Worm (Caenorhabditis elegans): Measurements from ENCODE around the gene K02E10.5.

K02E10.5 gene

ce11 chrX:2471303-2471702, 7.4 kb downstream of the K02E10.5 start, which contains the start of gene R04B3.1:
Gene R04B3.1 (minus strand): TSS chrX:2471403.
- TF ChIP-seq F13H6.1 (tag; optimal IDR thresholded peaks at IDR 0.05) (no peak), ceh-30 (tag; optimal IDR thresholded peaks at IDR 0.05) (no peak), fkh-6 (tag; optimal IDR thresholded peaks at IDR 0.05) (no peak), pax-1 (tag; optimal IDR thresholded peaks at IDR 0.05) (no peak), tbx-2 (tag; optimal IDR thresholded peaks at IDR 0.05) (no peak), nhr-11 (tag; optimal IDR thresholded peaks at IDR 0.05) (no peak)

- TF ChIP-seq ceh-31 (tag; optimal IDR thresholded peaks at IDR 0.05), result no peak
- TF ChIP-seq pat-9 (tag; optimal IDR thresholded peaks at IDR 0.05), result no peak
- TF ChIP-seq sdc-2 (tag; optimal IDR thresholded peaks at IDR 0.05), result no peak
- TF ChIP-seq ets-4 (tag; optimal IDR thresholded peaks at IDR 0.05), result no peak
- TF ChIP-seq pqm-1 (tag; optimal IDR thresholded peaks at IDR 0.05), result no peak
- no peak for TF ChIP-seq K09A11.1 (tag; optimal IDR thresholded peaks at IDR 0.05; ENCODE audit: insufficient read depth)
- no peak for TF ChIP-seq unc-86 (tag; optimal IDR thresholded peaks at IDR 0.05)
- TF ChIP-seq C08G9.2 (tag; optimal IDR thresholded peaks at IDR 0.05), result no peak
- no peak for TF ChIP-seq rnt-1 (tag; optimal IDR thresholded peaks at IDR 0.05)
- no peak for TF ChIP-seq T23F11.4 (GFP tag; optimal IDR thresholded peaks at IDR 0.05)
- TF ChIP-seq ceh-14 (tag; optimal IDR thresholded peaks at IDR 0.05), result no peak
- TF ChIP-seq syd-9 (tag; optimal IDR thresholded peaks at IDR 0.05), result no peak
- TF ChIP-seq sox-2 (GFP tag; IDR thresholded peaks at IDR 0.05), result no peak
- TF ChIP-seq hlh-6 (tag; optimal IDR thresholded peaks at IDR 0.05), result no peak
- no peak for TF ChIP-seq eyg-1 (tag; optimal IDR thresholded peaks at IDR 0.05)
Observed at ce11 chrX:2464064-2464463, 14.7 kb downstream of the K02E10.5 start.

DNA sequence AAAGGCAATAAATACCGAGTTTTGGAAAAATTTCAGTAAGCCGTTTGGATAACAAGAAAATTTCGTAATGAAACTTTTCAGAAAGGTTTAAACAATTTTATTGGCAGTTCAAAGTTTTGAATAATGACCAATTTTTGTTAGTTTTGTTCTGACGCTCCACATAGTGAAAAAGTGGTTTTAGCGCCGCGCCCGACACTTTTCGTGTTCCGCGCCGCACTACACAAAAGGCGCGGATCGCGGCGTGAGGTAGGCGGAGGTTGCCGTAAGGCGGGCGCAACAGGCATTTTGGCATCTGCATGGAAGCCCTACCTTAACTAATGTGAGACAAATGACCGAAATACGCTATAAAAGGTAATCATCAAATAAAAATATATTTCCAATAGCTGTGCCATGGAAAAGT, 17.0 kb downstream of the K02E10.5 start:
- TF ChIP-seq madf-2 (tag; optimal IDR thresholded peaks at IDR 0.05) (no peak), unc-3 (GFP tag; conservative IDR thresholded peaks at IDR 0.05) (no peak), unc-3 (tag; optimal IDR thresholded peaks at IDR 0.05) (no peak), dmd-4 (tag; optimal IDR thresholded peaks at IDR 0.05; ENCODE audit: borderline replicate concordance) (no peak), pqm-1 (tag; optimal IDR thresholded peaks at IDR 0.05) (no peak), npax-4 (tag; optimal IDR thresholded peaks at IDR 0.05) (no peak), pha-4 (tag; optimal IDR thresholded peaks at IDR 0.05) (no peak), fkh-10 (GFP tag; optimal IDR thresholded peaks at IDR 0.05) (no peak), hlh-13 (GFP tag; optimal IDR thresholded peaks at IDR 0.05) (no peak), eyg-1 (tag; optimal IDR thresholded peaks at IDR 0.05) (no peak), hlh-6 (tag; optimal IDR thresholded peaks at IDR 0.05) (no peak), ceh-22 (tag; optimal IDR thresholded peaks at IDR 0.05) (no peak), fax-1 (tag; optimal IDR thresholded peaks at IDR 0.05) (no peak), pat-9 (tag; optimal IDR thresholded peaks at IDR 0.05) (no peak)

DNA sequence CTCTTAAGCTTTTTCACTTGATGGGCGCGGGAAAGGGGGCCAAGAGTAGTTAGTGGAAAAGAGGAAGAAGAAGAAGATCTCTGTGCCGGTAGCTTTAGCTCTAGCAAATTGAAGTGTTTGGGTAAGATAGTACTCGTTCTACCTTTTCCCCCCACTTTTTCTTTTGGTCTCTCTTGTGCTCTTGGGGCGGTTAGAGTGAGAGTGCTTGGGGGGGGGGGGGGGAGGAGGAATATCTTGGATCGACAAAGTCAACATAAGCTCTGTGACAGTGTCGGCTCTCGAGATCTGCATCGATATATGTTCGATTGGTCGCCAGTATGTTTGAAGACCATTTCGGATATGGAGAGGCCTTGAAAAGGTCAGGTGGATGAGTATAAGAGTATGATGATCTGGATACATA, 18.9 kb downstream of the K02E10.5 start, which contains the start of gene fox-1:
Gene fox-1, minus strand, starts transcription at position 101 of the 400 bp plus-strand sequence.
- TF ChIP-seq pag-3 (tag; optimal IDR thresholded peaks at IDR 0.05; ENCODE audit: borderline replicate concordance) (no peak), syd-9 (tag; optimal IDR thresholded peaks at IDR 0.05) (no peak), dve-1 (tag; optimal IDR thresholded peaks at IDR 0.05) (no peak), fkh-6 (tag; optimal IDR thresholded peaks at IDR 0.05) (no peak), pha-2 (tag; optimal IDR thresholded peaks at IDR 0.05) (peak; percentile 21), ceh-2 (tag; optimal IDR thresholded peaks at IDR 0.05) (no peak), lin-11 (tag; optimal IDR thresholded peaks at IDR 0.05) (no peak), nhr-232 (tag; optimal IDR thresholded peaks at IDR 0.05) (no peak), ceh-24 (tag; optimal IDR thresholded peaks at IDR 0.05) (no peak), ceh-22 (tag; optimal IDR thresholded peaks at IDR 0.05) (no peak), ceh-14 (tag; optimal IDR thresholded peaks at IDR 0.05) (no peak), ceh-6 (GFP tag; optimal IDR thresholded peaks at IDR 0.05) (no peak), pros-1 (tag; optimal IDR thresholded peaks at IDR 0.05) (no peak), tbx-2 (tag; optimal IDR thresholded peaks at IDR 0.05) (peak; percentile 2)
